Fruit fly (Drosophila melanogaster) whole organism, embryonic: ENCODE measurements around the gene CG8119.

Experiments
- CG10147 ChIP-seq: fragments of 200-800 bp; sonication (Bioruptor generic); optimal IDR thresholded peaks from 2 replicates; lab custom pipeline; 2019; ENCODE audit warnings: missing biosample characterization, mild to moderate bottlenecking, missing genetic modification characterization, moderate library complexity
- CG1024 ChIP-seq: fragments of 200-800 bp; sonication (Bioruptor generic); IDR thresholded peaks from 2 replicates; pipeline ENCODE4 v1.3.6; 2022; ENCODE audit warnings: missing biosample characterization, missing genetic modification characterization
- CG10366 ChIP-seq: fragments of 200-800 bp; sonication (Bioruptor generic); IDR thresholded peaks from 2 replicates; pipeline ENCODE4 v1.3.6; 2022; ENCODE audit warnings: missing biosample characterization, missing genetic modification characterization
- CG11696 ChIP-seq: fragments of 200-800 bp; sonication (Bioruptor generic); IDR thresholded peaks from 2 replicates; pipeline ENCODE4 v1.3.6; 2022; ENCODE audit warnings: missing biosample characterization, missing genetic modification characterization
- CG12391 ChIP-seq: fragments of 200-800 bp; sonication (Bioruptor generic); optimal IDR thresholded peaks from 3 replicates; lab custom pipeline; 2018; ENCODE audit warnings: missing biosample characterization, mild to moderate bottlenecking, missing genetic modification characterization, moderate library complexity
- CG1602 ChIP-seq: fragments of 200-800 bp; sonication (Bioruptor generic); optimal IDR thresholded peaks from 3 replicates; lab custom pipeline; 2016; ENCODE audit warnings: missing biosample characterization, missing genetic modification characterization
- CG2202 ChIP-seq: fragments of 200-800 bp; sonication (Bioruptor generic); optimal IDR thresholded peaks from 2 replicates; lab custom pipeline; 2018; ENCODE audit warnings: missing biosample characterization, mild to moderate bottlenecking, missing genetic modification characterization
- CG34224 ChIP-seq: fragments of 200-800 bp; sonication (Bioruptor generic); IDR thresholded peaks from 3 replicates; pipeline ENCODE4 v1.3.6; 2022; ENCODE audit warnings: missing biosample characterization, missing genetic modification characterization; ENCODE audit not compliant: partially characterized antibody
- CG6254 ChIP-seq: fragments of 200-800 bp; sonication (Bioruptor generic); optimal IDR thresholded peaks from 3 replicates; lab custom pipeline; 2017; ENCODE audit warnings: mild to moderate bottlenecking, missing biosample characterization, missing genetic modification reagents, missing genetic modification characterization
- CG6689 ChIP-seq: fragments of 200-800 bp; sonication (Bioruptor generic); IDR thresholded peaks from 2 replicates; pipeline ENCODE4 v1.3.6; 2022; ENCODE audit warnings: missing biosample characterization, missing genetic modification characterization
- CG8388 ChIP-seq: fragments of 200-800 bp; sonication (Bioruptor generic); optimal IDR thresholded peaks from 2 replicates; lab custom pipeline; 2019; ENCODE audit warnings: missing biosample characterization, mild to moderate bottlenecking, missing genetic modification characterization, moderate library complexity
- CHES-1-like ChIP-seq: fragments of 200-800 bp; sonication (Bioruptor generic); optimal IDR thresholded peaks from 2 replicates; lab custom pipeline; 2016; ENCODE audit warnings: missing biosample characterization, missing genetic modification characterization
- CoRest ChIP-seq: fragments of 200-800 bp; sonication (Bioruptor generic); optimal IDR thresholded peaks from 3 replicates; lab custom pipeline; 2018; ENCODE audit warnings: missing biosample characterization, mild to moderate bottlenecking, missing genetic modification characterization, moderate library complexity
- Gug ChIP-seq: fragments of 200-800 bp; sonication (Bioruptor generic); IDR thresholded peaks from 4 replicates; pipeline ENCODE4 v1.3.6; 2022; ENCODE audit warnings: missing biosample characterization, missing genetic modification characterization
- H2.0 ChIP-seq: fragments of 200-800 bp; sonication (Bioruptor generic); IDR thresholded peaks from 2 replicates; pipeline ENCODE4 v1.3.6; 2022; ENCODE audit warnings: missing biosample characterization, missing genetic modification characterization
- HHEX ChIP-seq: fragments of 200-800 bp; sonication (Bioruptor generic); optimal IDR thresholded peaks from 3 replicates; lab custom pipeline; 2017; ENCODE audit warnings: missing biosample characterization, mild to moderate bottlenecking, missing genetic modification characterization, missing genetic modification reagents
- Hr3 ChIP-seq: fragments of 200-800 bp; sonication (Bioruptor generic); optimal IDR thresholded peaks from 3 replicates; lab custom pipeline; 2016; ENCODE audit warnings: missing biosample characterization, missing genetic modification characterization
- Med ChIP-seq: fragments of 200-800 bp; sonication (Bioruptor generic); peaks from one replicate; lab custom pipeline; 2016; ENCODE audit warnings: missing biosample characterization, missing genetic modification characterization, mild to moderate bottlenecking, inconsistent platforms, moderate library complexity
- Oli ChIP-seq: fragments of 200-800 bp; sonication (Bioruptor generic); optimal IDR thresholded peaks from 2 replicates; lab custom pipeline; 2018; ENCODE audit warnings: missing biosample characterization, mild to moderate bottlenecking, missing genetic modification characterization, moderate library complexity
- Ptx1 ChIP-seq: fragments of 200-800 bp; sonication (Bioruptor generic); IDR thresholded peaks from 2 replicates; pipeline ENCODE4 v1.3.6; 2022; ENCODE audit warnings: missing biosample characterization, missing genetic modification characterization
- Sox102F ChIP-seq: fragments of 200-800 bp; sonication (Bioruptor generic); optimal IDR thresholded peaks from 2 replicates; lab custom pipeline; 2018; ENCODE audit warnings: missing biosample characterization, mild to moderate bottlenecking, missing genetic modification characterization, moderate library complexity
- Spps ChIP-seq: fragments of 200-800 bp; sonication (Bioruptor generic); optimal IDR thresholded peaks from 2 replicates; lab custom pipeline; 2018; ENCODE audit warnings: missing biosample characterization, mild to moderate bottlenecking, missing genetic modification characterization
- Xbp1 ChIP-seq: fragments of 200-800 bp; sonication (Bioruptor generic); optimal IDR thresholded peaks from 3 replicates; lab custom pipeline; 2016; ENCODE audit warnings: missing biosample characterization, mild to moderate bottlenecking, missing genetic modification characterization
- ab ChIP-seq: fragments of 200-800 bp; sonication (Bioruptor generic); optimal IDR thresholded peaks from 2 replicates; lab custom pipeline; 2016; ENCODE audit warnings: missing biosample characterization, missing genetic modification characterization
- ap ChIP-seq: fragments of 200-800 bp; sonication (Bioruptor generic); IDR thresholded peaks from 2 replicates; pipeline ENCODE4 v1.3.6; 2022; ENCODE audit warnings: missing biosample characterization, missing genetic modification characterization
- ara ChIP-seq: fragments of 200-800 bp; sonication (Bioruptor generic); IDR thresholded peaks from 2 replicates; pipeline ENCODE4 v1.3.6; 2022; ENCODE audit warnings: missing biosample characterization, missing genetic modification characterization
- bsh ChIP-seq, 2 experiments: fragments of 200-800 bp; sonication (Bioruptor generic); optimal IDR thresholded peaks; 2 replicates each; lab custom pipeline; 2017 to 2018; ENCODE audit warnings: mild to moderate bottlenecking in 2 of 2, missing biosample characterization in 2 of 2, missing genetic modification characterization in 2 of 2, moderate library complexity in 1 of 2
- chif ChIP-seq, 2 experiments: fragments of 200-800 bp; sonication (Bioruptor generic); optimal IDR thresholded peaks; 3 replicates each; lab custom pipeline; 2016; ENCODE audit warnings: missing biosample characterization in 2 of 2, missing genetic modification characterization in 2 of 2
- dmrt99B ChIP-seq: fragments of 200-800 bp; sonication (Bioruptor generic); optimal IDR thresholded peaks from 2 replicates; lab custom pipeline; 2018; ENCODE audit warnings: missing biosample characterization, mild to moderate bottlenecking, missing genetic modification characterization, moderate library complexity
- dpn ChIP-seq, 2 experiments: fragments of 200-800 bp; sonication (Bioruptor generic); optimal IDR thresholded peaks; 3 replicates each; lab custom pipeline; 2016; ENCODE audit warnings: missing biosample characterization in 2 of 2, missing genetic modification characterization in 2 of 2
- dysf ChIP-seq: fragments of 200-800 bp; sonication (Bioruptor generic); IDR thresholded peaks from 3 replicates; pipeline ENCODE4 v1.3.6; 2022; ENCODE audit warnings: missing biosample characterization, missing genetic modification characterization
- fd3F ChIP-seq: fragments of 200-800 bp; sonication (Bioruptor generic); optimal IDR thresholded peaks from 2 replicates; lab custom pipeline; 2018; ENCODE audit warnings: missing biosample characterization, mild to moderate bottlenecking, missing genetic modification characterization, moderate library complexity
- fd96Cb ChIP-seq: fragments of 200-800 bp; sonication (Bioruptor generic); optimal IDR thresholded peaks from 2 replicates; lab custom pipeline; 2018; ENCODE audit warnings: missing biosample characterization, mild to moderate bottlenecking, missing genetic modification characterization, moderate library complexity
- gce ChIP-seq: fragments of 200-800 bp; sonication (Bioruptor generic); IDR thresholded peaks from 3 replicates; pipeline ENCODE4 v1.3.6; 2022; ENCODE audit warnings: missing biosample characterization, missing genetic modification characterization
- gsb-n ChIP-seq: fragments of 200-800 bp; sonication (Bioruptor generic); optimal IDR thresholded peaks from 3 replicates; lab custom pipeline; 2018; ENCODE audit warnings: missing biosample characterization, mild to moderate bottlenecking, missing genetic modification characterization
- ham ChIP-seq: fragments of 200-800 bp; sonication (Bioruptor generic); IDR thresholded peaks from 2 replicates; pipeline ENCODE4 v1.3.6; 2022; ENCODE audit warnings: missing biosample characterization, missing genetic modification characterization
- hkb ChIP-seq, 2 experiments: fragments of 200-800 bp in 1 of 2; fragments of >200 bp in 1 of 2; sonication (Bioruptor generic) in 1 of 2; IDR thresholded peaks in 1 of 2; optimal IDR thresholded peaks in 1 of 2; 2 replicates each; pipeline versions ENCODE4 v1.3.6 to Lab custom; 2017 to 2022; ENCODE audit warnings: missing biosample characterization in 1 of 2, missing genetic modification characterization in 1 of 2
- peb ChIP-seq: fragments of 200-800 bp; sonication (Bioruptor generic); IDR thresholded peaks from 2 replicates; pipeline ENCODE4 v1.3.6; 2022; ENCODE audit warnings: missing biosample characterization, missing genetic modification characterization
- phol ChIP-seq: fragments of 200-800 bp; sonication (Bioruptor generic); optimal IDR thresholded peaks from 3 replicates; lab custom pipeline; 2018; ENCODE audit warnings: missing biosample characterization, mild to moderate bottlenecking, missing genetic modification characterization, moderate library complexity
- prd ChIP-seq, 3 experiments: fragments of >200 bp in 2 of 3; fragments of 200-800 bp in 1 of 3; sonication (Bioruptor generic) in 1 of 3; optimal IDR thresholded peaks in 2 of 3; IDR thresholded peaks in 1 of 3; 2 replicates in 2 of 3; 3 replicates in 1 of 3; pipeline versions ENCODE4 v1.3.6 to Lab custom; 2017 to 2022; ENCODE audit warnings: missing biosample characterization in 1 of 3, missing genetic modification characterization in 1 of 3
- pzg ChIP-seq: fragments of 200-800 bp; sonication (Bioruptor generic); optimal IDR thresholded peaks from 3 replicates; lab custom pipeline; 2018; ENCODE audit warnings: missing biosample characterization, mild to moderate bottlenecking, missing genetic modification characterization, moderate library complexity
- ranshi ChIP-seq: fragments of 200-800 bp; sonication (Bioruptor generic); IDR thresholded peaks from 2 replicates; pipeline ENCODE4 v1.3.6; 2022; ENCODE audit warnings: missing biosample characterization, missing genetic modification characterization
- row ChIP-seq: fragments of 200-800 bp; sonication (Bioruptor generic); IDR thresholded peaks from 3 replicates; pipeline ENCODE4 v1.3.6; 2022; ENCODE audit warnings: missing biosample characterization, missing genetic modification characterization
- sc ChIP-seq, 3 experiments: fragments of >200 bp in 2 of 3; fragments of 200-800 bp in 1 of 3; sonication (Bioruptor generic) in 1 of 3; optimal IDR thresholded peaks; 2 replicates in 2 of 3; 3 replicates in 1 of 3; lab custom pipeline; 2017; ENCODE audit warnings: mild to moderate bottlenecking in 1 of 3, missing biosample characterization in 1 of 3, missing genetic modification characterization in 1 of 3, missing genetic modification reagents in 1 of 3
- stc ChIP-seq: fragments of 200-800 bp; sonication (Bioruptor generic); IDR thresholded peaks from 2 replicates; pipeline ENCODE4 v1.3.6; 2022; ENCODE audit warnings: missing biosample characterization, missing genetic modification characterization
- trh ChIP-seq: fragments of 200-800 bp; sonication (Bioruptor generic); optimal IDR thresholded peaks from 2 replicates; lab custom pipeline; 2016; ENCODE audit warnings: missing biosample characterization, missing genetic modification characterization
- twi ChIP-seq: fragments of 200-800 bp; optimal IDR thresholded peaks from 2 replicates; lab custom pipeline; 2019; ENCODE audit warnings: missing biosample characterization, mild to moderate bottlenecking, missing genetic modification characterization, moderate library complexity
- zfh1 ChIP-seq: fragments of 200-800 bp; sonication (Bioruptor generic); IDR thresholded peaks from 3 replicates; pipeline ENCODE4 v1.3.6; 2022; ENCODE audit warnings: missing biosample characterization, missing genetic modification characterization

CG8119 gene

dm6 chrX:15617916-15618315, 44.5 kb upstream of the CG8119 start (continued):
- peak; percentile 50 for TF ChIP-seq CG6689 (GFP tag; lab: Robert Waterston, UW)
- peak; percentile 40 for TF ChIP-seq CG6254 (GFP tag; lab: Kevin White, UChicago)
- TF ChIP-seq CG10147, result no peak
- TF ChIP-seq prd (optimal IDR thresholded peaks at IDR 0.05; lab: Kevin White, UChicago), result no peak
- peak; percentile 74 for TF ChIP-seq prd (GFP tag; IDR thresholded peaks at IDR 0.05; lab: Robert Waterston, UW)
- TF ChIP-seq CG8388 (GFP tag; lab: Kevin White, UChicago), result peak; percentile 42
- TF ChIP-seq phol (tag; lab: Kevin White, UChicago), result peak; percentile 39
- TF ChIP-seq bsh (GFP tag; optimal IDR thresholded peaks at IDR 0.05; lab: Kevin White, UChicago), result peak in 1 of 2 experiments; percentile 78
- TF ChIP-seq dmrt99B (tag; lab: Kevin White, UChicago), result peak; percentile 23
- no peak for TF ChIP-seq CG34224 (GFP tag; lab: Robert Waterston, UW)
- peak; percentile 16 for TF ChIP-seq Hr3 (GFP tag; lab: Kevin White, UChicago)
- peak; percentile 47; the same call in 1 of the 2 replicates for TF ChIP-seq ap
- TF ChIP-seq gsb-n (tag; lab: Kevin White, UChicago), result peak; percentile 59
- peak; percentile 84 for TF ChIP-seq ara (GFP tag; lab: Robert Waterston, UW)
- peak; percentile 28; the same call in 1 of the 2 replicates for TF ChIP-seq H2.0 (GFP tag; lab: Robert Waterston, UW)
- no peak for TF ChIP-seq sc (optimal IDR thresholded peaks at IDR 0.05; lab: Kevin White, UChicago)
- TF ChIP-seq sc (GFP tag; optimal IDR thresholded peaks at IDR 0.05; lab: Kevin White, UChicago), result peak; percentile 22
- TF ChIP-seq chif (GFP tag; optimal IDR thresholded peaks at IDR 0.05; lab: Kevin White, UChicago), result no peak
- peak; percentile 75 for TF ChIP-seq zfh1 (GFP tag; lab: Robert Waterston, UW)
- peak; percentile 44 for TF ChIP-seq fd96Cb (tag; lab: Kevin White, UChicago)
- TF ChIP-seq CG10366, result peak; percentile 36; the same call in 1 of the 2 replicates
- no peak for TF ChIP-seq HHEX (GFP tag; lab: Kevin White, UChicago)
- peak; percentile 39 for TF ChIP-seq CG2202
- TF ChIP-seq CG1024 (GFP tag; lab: Robert Waterston, UW), result 0 out of 2 replicates have a peak, but pooled peaks have one; percentile 23
- peak; percentile 45; the same call in 1 of the 3 replicates for TF ChIP-seq dysf (GFP tag; lab: Robert Waterston, UW)
- TF ChIP-seq ab (GFP tag; lab: Kevin White, UChicago), result no peak
- no peak for TF ChIP-seq dpn (GFP tag; optimal IDR thresholded peaks at IDR 0.05; lab: Kevin White, UChicago)
- TF ChIP-seq hkb (optimal IDR thresholded peaks at IDR 0.05; lab: Kevin White, UChicago), result no peak
- peak; percentile 58; the same call in 1 of the 2 replicates for TF ChIP-seq hkb (GFP tag; IDR thresholded peaks at IDR 0.05; lab: Robert Waterston, UW)
- peak; percentile 18 for TF ChIP-seq CG1602 (GFP tag; lab: Kevin White, UChicago)
- TF ChIP-seq Med (GFP tag; lab: Kevin White, UChicago), result peak; percentile 13
- TF ChIP-seq CoRest (tag; lab: Kevin White, UChicago), result peak; percentile 26
- no peak for TF ChIP-seq Gug (GFP tag; lab: Robert Waterston, UW)
- peak; percentile 45 for TF ChIP-seq Spps (tag; lab: Kevin White, UChicago)
- peak; percentile 57 for TF ChIP-seq stc (GFP tag; lab: Robert Waterston, UW)
- 0 out of 2 replicates have a peak, but pooled peaks have one; percentile 24 for TF ChIP-seq peb
- TF ChIP-seq Xbp1 (GFP tag; lab: Kevin White, UChicago), result peak; percentile 1
- no peak for TF ChIP-seq fd3F (GFP tag; lab: Kevin White, UChicago)
- no peak for TF ChIP-seq pzg (GFP tag; lab: Kevin White, UChicago)
- peak; percentile 70 for TF ChIP-seq Sox102F (GFP tag; lab: Kevin White, UChicago)
- TF ChIP-seq twi (tag; lab: Kevin White, UChicago), result no peak
- TF ChIP-seq row (GFP tag; lab: Robert Waterston, UW), result peak; percentile 59; the same call in 2 of the 3 replicates
- no peak for TF ChIP-seq CHES-1-like (GFP tag; lab: Kevin White, UChicago)
- peak; percentile 33; the same call in 1 of the 2 replicates for TF ChIP-seq CG11696 (GFP tag; lab: Robert Waterston, UW)
- 0 out of 3 replicates have a peak, but pooled peaks have one; percentile 35 for TF ChIP-seq gce
- TF ChIP-seq trh (GFP tag; lab: Kevin White, UChicago), result no peak
- TF ChIP-seq ranshi (GFP tag; lab: Robert Waterston, UW), result 0 out of 2 replicates have a peak, but pooled peaks have one; percentile 47
- peak; percentile 47 for TF ChIP-seq CG12391 (tag; lab: Kevin White, UChicago)
- TF ChIP-seq ham, result no peak
- peak; percentile 36; the same call in 1 of the 2 replicates for TF ChIP-seq Ptx1 (GFP tag; lab: Robert Waterston, UW)
- TF ChIP-seq Oli (tag; lab: Kevin White, UChicago), result peak; percentile 41
